Worm (Caenorhabditis elegans) whole organism, mixed stage, embryonic: ENCODE results near the gene Y8A9A.2.

ENCODE experiments used
- blmp-1 ChIP-seq: fragments of 150-350 bp; optimal IDR thresholded peaks from 2 replicates; lab custom pipeline; 2014; ENCODE audit warnings: missing biosample characterization, missing genetic modification characterization
- elt-3 ChIP-seq: fragments of 150-350 bp; optimal IDR thresholded peaks from 2 replicates; lab custom pipeline; 2014; ENCODE audit warnings: missing biosample characterization, missing genetic modification characterization
- flh-1 ChIP-seq: fragments of 200-800 bp; sonication (Bioruptor generic); optimal IDR thresholded peaks from 2 replicates; lab custom pipeline; 2018; ENCODE audit warnings: mild to moderate bottlenecking, missing genetic modification characterization, moderate library complexity, missing compliant biosample characterization
- ham-2 ChIP-seq: fragments of 200-800 bp; sonication (Bioruptor generic); optimal IDR thresholded peaks from 2 replicates; lab custom pipeline; 2018; ENCODE audit warnings: mild to moderate bottlenecking, missing genetic modification characterization, missing compliant biosample characterization
- hlh-1 ChIP-seq: fragments of 150-350 bp; optimal IDR thresholded peaks from 2 replicates; lab custom pipeline; 2014; ENCODE audit warnings: missing biosample characterization, missing genetic modification reagents, missing genetic modification characterization
- lin-32 ChIP-seq: fragments of 200-800 bp; sonication (Bioruptor generic); optimal IDR thresholded peaks from 2 replicates; lab custom pipeline; 2018; ENCODE audit warnings: mild to moderate bottlenecking, missing genetic modification characterization, missing compliant biosample characterization
- nhr-12 ChIP-seq: fragments of 150-350 bp; optimal IDR thresholded peaks from 2 replicates; lab custom pipeline; 2014; ENCODE audit warnings: missing biosample characterization, missing genetic modification characterization
- nhr-237 ChIP-seq: fragments of 150-350 bp; optimal IDR thresholded peaks from 2 replicates; lab custom pipeline; 2014; ENCODE audit warnings: missing biosample characterization, missing genetic modification characterization
- nhr-76 ChIP-seq: sonication (generic microtip); optimal IDR thresholded peaks from 2 replicates; lab custom pipeline; 2017; ENCODE audit warnings: missing biosample characterization, missing genetic modification characterization
- pha-4 ChIP-seq: fragments of 150-350 bp; optimal IDR thresholded peaks from 2 replicates; lab custom pipeline; 2018; ENCODE audit warnings: missing biosample characterization, missing genetic modification reagents, missing genetic modification characterization
- snpc-4 ChIP-seq: fragments of 150-350 bp; optimal IDR thresholded peaks from 2 replicates; lab custom pipeline; 2014; ENCODE audit warnings: missing biosample characterization, missing genetic modification characterization
- unc-62 ChIP-seq: fragments of 150-350 bp; optimal IDR thresholded peaks from 2 replicates; lab custom pipeline; 2014; ENCODE audit warnings: missing biosample characterization, missing genetic modification reagents, missing genetic modification characterization
- ztf-11 ChIP-seq: fragments of 150-350 bp; optimal IDR thresholded peaks from 2 replicates; lab custom pipeline; 2014; ENCODE audit warnings: missing biosample characterization, missing genetic modification characterization

DNA sequence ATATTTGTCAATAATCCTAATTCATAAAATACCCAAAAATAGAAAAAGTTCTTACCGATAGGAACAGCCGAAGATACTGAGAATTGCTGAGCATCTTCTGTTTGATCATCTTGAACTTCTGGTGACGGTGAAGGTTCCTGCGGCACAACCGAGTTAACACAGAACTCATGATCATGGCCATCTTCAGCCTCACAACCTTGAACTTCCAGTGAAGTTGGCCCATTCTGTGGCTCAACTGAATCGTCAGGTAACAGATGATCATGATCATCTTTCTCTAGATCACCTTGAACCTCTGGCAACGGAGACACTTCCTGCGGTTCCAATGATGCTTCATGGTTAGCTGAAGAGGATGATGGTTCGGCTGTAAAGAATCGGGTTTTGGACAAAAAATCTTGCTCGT lies 23.8 kb upstream of the Y8A9A.2 start:
- no peak for TF ChIP-seq lin-32 (GFP tag; lab: Kevin White, UChicago)
- no peak for TF ChIP-seq pha-4 (tag; lab: Kevin White, UChicago)
- no peak for TF ChIP-seq elt-3
- TF ChIP-seq nhr-12, result no peak
- TF ChIP-seq blmp-1 (tag; lab: Kevin White, UChicago), result no peak
- TF ChIP-seq ham-2 (GFP tag; lab: Kevin White, UChicago), result no peak
- no peak for TF ChIP-seq nhr-237 (tag; lab: Kevin White, UChicago)
- no peak for TF ChIP-seq flh-1 (GFP tag; lab: Kevin White, UChicago)
- no peak for TF ChIP-seq snpc-4
- no peak for TF ChIP-seq unc-62 (GFP tag; lab: Kevin White, UChicago)
- no peak for TF ChIP-seq ztf-11 (tag; lab: Kevin White, UChicago)
- no peak for TF ChIP-seq nhr-76 (tag; lab: Kevin White, UChicago)
- no peak for TF ChIP-seq hlh-1 (tag; lab: Kevin White, UChicago)
